Worm (Caenorhabditis elegans): ENCODE results near the gene kel-3.

DNA sequence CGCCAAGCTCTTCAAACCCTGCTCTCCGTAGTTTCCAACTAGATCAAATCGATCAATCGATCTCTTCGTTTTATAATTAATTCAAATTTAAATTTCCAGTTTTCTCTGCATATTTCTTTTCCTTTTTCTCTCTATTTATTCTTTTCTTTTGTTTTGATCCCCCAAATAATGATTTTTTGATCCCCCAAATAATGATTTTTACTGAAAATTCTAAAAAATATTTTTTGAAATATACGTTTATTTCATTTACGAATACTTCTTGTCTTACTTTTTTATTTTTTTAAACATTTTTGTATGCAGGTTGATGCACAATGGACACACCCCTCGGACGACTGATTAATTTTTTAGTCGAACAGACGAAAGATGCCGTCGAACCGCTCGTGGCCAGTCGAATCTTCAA is 38.8 kb downstream of the kel-3 start, which contains the start of gene T28A8.4:
- TF ChIP-seq nhr-76 (tag; optimal IDR thresholded peaks at IDR 0.05) (no peak), aha-1 (tag) (no peak), lin-15B (tag; optimal IDR thresholded peaks at IDR 0.05) (no peak), T20F7.1 (GFP tag; optimal IDR thresholded peaks at IDR 0.05) (no peak), ceh-44 (GFP tag; IDR thresholded peaks at IDR 0.05) (no peak)

Data from whole organism, L4 larva.